Worm (Caenorhabditis elegans) whole organism, late embryonic: ENCODE results near the gene Y57G7A.2.
A peak's percentile ranks its signal among the peaks of the same experiment; 100 is the strongest.

Source experiments
- C08G9.2 ChIP-seq: sonication (generic microtip); optimal IDR thresholded peaks from 2 replicates; lab custom pipeline; 2016; ENCODE audit warnings: mild to moderate bottlenecking, missing genetic modification characterization, moderate library complexity, missing compliant biosample characterization
- Y22D7AL.16 ChIP-seq: sonication (generic microtip); optimal IDR thresholded peaks from 2 replicates; lab custom pipeline; 2016; ENCODE audit warnings: missing genetic modification characterization, missing compliant biosample characterization
- ahr-1 ChIP-seq: sonication (generic microtip); optimal IDR thresholded peaks from 2 replicates; lab custom pipeline; 2016; ENCODE audit warnings: missing genetic modification characterization, missing compliant biosample characterization
- ceh-2 ChIP-seq: sonication (generic microtip); optimal IDR thresholded peaks from 2 replicates; lab custom pipeline; 2016; ENCODE audit warnings: missing genotype, missing genetic modification characterization, missing compliant biosample characterization
- ceh-31 ChIP-seq: sonication (generic microtip); optimal IDR thresholded peaks from 2 replicates; lab custom pipeline; 2016; ENCODE audit warnings: missing genetic modification characterization, missing compliant biosample characterization
- ceh-45 ChIP-seq: fragments of 200-800 bp; sonication (Bioruptor generic); IDR thresholded peaks from 2 replicates; pipeline ENCODE4 v1.3.6; 2022; ENCODE audit warnings: missing genetic modification reagents, missing genetic modification characterization, missing compliant biosample characterization
- ceh-48 ChIP-seq: sonication (generic microtip); optimal IDR thresholded peaks from 2 replicates; lab custom pipeline; 2016; ENCODE audit warnings: missing genetic modification characterization, inconsistent platforms, missing compliant biosample characterization
- dve-1 ChIP-seq: sonication (generic microtip); optimal IDR thresholded peaks from 2 replicates; lab custom pipeline; 2017; ENCODE audit warnings: antibody characterized with exemption, mild to moderate bottlenecking, missing genetic modification characterization, missing compliant biosample characterization
- fkh-6 ChIP-seq: sonication (generic microtip); optimal IDR thresholded peaks from 2 replicates; lab custom pipeline; 2016; ENCODE audit warnings: missing genetic modification characterization, missing compliant biosample characterization
- hlh-13 ChIP-seq: fragments of 200-800 bp; sonication (Bioruptor generic); optimal IDR thresholded peaks from 2 replicates; lab custom pipeline; 2018; ENCODE audit warnings: mild to moderate bottlenecking, missing genetic modification characterization, missing compliant biosample characterization
- hlh-30 ChIP-seq: sonication (generic microtip); optimal IDR thresholded peaks from 2 replicates; lab custom pipeline; 2017; ENCODE audit warnings: antibody characterized with exemption, missing genetic modification characterization, missing compliant biosample characterization; ENCODE audit not compliant: insufficient read depth
- hlh-6 ChIP-seq: sonication (generic microtip); optimal IDR thresholded peaks from 2 replicates; lab custom pipeline; 2016; ENCODE audit warnings: missing genotype, missing genetic modification characterization, missing compliant biosample characterization
- lim-6 ChIP-seq: sonication (generic microtip); optimal IDR thresholded peaks from 2 replicates; lab custom pipeline; 2016; ENCODE audit warnings: missing genetic modification characterization, missing compliant biosample characterization
- madf-2 ChIP-seq: sonication (generic microtip); optimal IDR thresholded peaks from 2 replicates; lab custom pipeline; 2017; ENCODE audit warnings: missing genetic modification characterization, missing compliant biosample characterization
- mec-3 ChIP-seq: sonication (generic microtip); optimal IDR thresholded peaks from 2 replicates; lab custom pipeline; 2016; ENCODE audit warnings: borderline replicate concordance, missing genetic modification characterization, missing compliant biosample characterization
- nfya-1 ChIP-seq: sonication (generic microtip); optimal IDR thresholded peaks from 2 replicates; lab custom pipeline; 2017; ENCODE audit warnings: missing genetic modification characterization, mild to moderate bottlenecking, missing compliant biosample characterization, antibody characterized with exemption, moderate library complexity
- odd-2 ChIP-seq: sonication (generic microtip); optimal IDR thresholded peaks from 2 replicates; lab custom pipeline; 2017; ENCODE audit warnings: antibody characterized with exemption, mild to moderate bottlenecking, missing genetic modification characterization, missing compliant biosample characterization
- pha-4 ChIP-seq: fragments of 150-350 bp; optimal IDR thresholded peaks from 2 replicates; lab custom pipeline; 2018; ENCODE audit warnings: missing biosample characterization, missing genetic modification reagents, missing genetic modification characterization
- pqm-1 ChIP-seq: sonication (generic microtip); optimal IDR thresholded peaks from 2 replicates; lab custom pipeline; 2016; ENCODE audit warnings: missing genetic modification characterization, missing compliant biosample characterization
- syd-9 ChIP-seq: sonication (generic microtip); optimal IDR thresholded peaks from 2 replicates; lab custom pipeline; 2016; ENCODE audit warnings: mild to moderate bottlenecking, missing genetic modification characterization, moderate library complexity, missing compliant biosample characterization
- tbx-7 ChIP-seq: sonication (generic microtip); optimal IDR thresholded peaks from 2 replicates; lab custom pipeline; 2016; ENCODE audit warnings: missing genotype, missing genetic modification characterization, missing compliant biosample characterization
- unc-42 ChIP-seq: sonication (generic microtip); optimal IDR thresholded peaks from 2 replicates; lab custom pipeline; 2016; ENCODE audit warnings: missing genotype, missing genetic modification characterization, missing compliant biosample characterization
- unc-86 ChIP-seq: sonication (generic microtip); optimal IDR thresholded peaks from 2 replicates; lab custom pipeline; 2016; ENCODE audit warnings: missing genetic modification characterization, missing compliant biosample characterization
- zip-5 ChIP-seq: sonication (generic microtip); optimal IDR thresholded peaks from 2 replicates; lab custom pipeline; 2016; ENCODE audit warnings: missing genetic modification characterization, missing compliant biosample characterization

Gene Y57G7A.2

DNA sequence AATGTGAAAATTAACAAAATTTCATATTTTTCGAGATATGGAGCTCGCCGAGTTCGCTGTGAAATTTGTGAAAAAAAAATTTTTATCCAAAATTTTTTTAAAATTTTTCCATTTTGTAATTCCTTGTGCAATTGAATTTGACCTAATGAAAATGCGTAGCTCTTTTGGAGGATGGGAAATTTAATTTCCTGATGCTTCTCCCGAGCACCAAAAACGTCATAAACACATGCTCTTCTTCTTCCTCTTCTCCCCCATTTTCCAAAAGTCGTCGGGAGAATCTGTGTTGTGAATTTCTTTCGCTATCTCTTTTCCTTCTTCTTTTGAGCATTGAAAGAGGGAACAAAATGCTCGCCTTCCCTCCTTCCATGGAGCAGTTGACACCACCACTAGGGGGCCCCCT, 45.5 kb downstream of the Y57G7A.2 start:
- no peak for TF ChIP-seq nfya-1 (tag; lab: Kevin White, UChicago)
- no peak for TF ChIP-seq odd-2 (tag; lab: Kevin White, UChicago)
- TF ChIP-seq unc-86 (tag; lab: Kevin White, UChicago): no peak
- TF ChIP-seq syd-9 (tag; lab: Kevin White, UChicago): no peak
- TF ChIP-seq ahr-1 (tag; lab: Kevin White, UChicago): no peak
- TF ChIP-seq hlh-6 (tag; lab: Kevin White, UChicago): no peak
- TF ChIP-seq ceh-2: no peak
- TF ChIP-seq ceh-45 (GFP tag; lab: Robert Waterston, UW): no peak
- no peak for TF ChIP-seq mec-3 (tag; lab: Kevin White, UChicago)
- peak; percentile 90 for TF ChIP-seq ceh-48 (tag; lab: Kevin White, UChicago)
- no peak for TF ChIP-seq madf-2 (tag; lab: Kevin White, UChicago)
- no peak for TF ChIP-seq pqm-1 (tag; lab: Kevin White, UChicago)
- TF ChIP-seq hlh-30 (tag; lab: Kevin White, UChicago): no peak
- TF ChIP-seq ceh-31 (tag; lab: Kevin White, UChicago): peak; percentile 28
- TF ChIP-seq C08G9.2 (tag; lab: Kevin White, UChicago): no peak
- peak; percentile 99 for TF ChIP-seq unc-42 (tag; lab: Kevin White, UChicago)
- TF ChIP-seq, all 69 proteins: peak for 3

ce11 chrII:1343748-1344147, 47.9 kb downstream of the Y57G7A.2 start:
- TF ChIP-seq ceh-48 (tag; lab: Kevin White, UChicago): peak; percentile 43
- no peak for TF ChIP-seq tbx-7 (tag; lab: Kevin White, UChicago)
- no peak for TF ChIP-seq ceh-45 (GFP tag; lab: Robert Waterston, UW)
- TF ChIP-seq unc-42 (tag; lab: Kevin White, UChicago): peak; percentile 78
- TF ChIP-seq, all 69 proteins: peak for 2

- TF ChIP-seq mec-3 (tag; lab: Kevin White, UChicago) (no peak), dve-1 (tag; lab: Kevin White, UChicago) (no peak), hlh-13 (GFP tag; lab: Kevin White, UChicago) (no peak), lim-6 (tag; lab: Kevin White, UChicago) (no peak), pha-4 (tag; lab: Kevin White, UChicago) (no peak), fkh-6 (tag; lab: Kevin White, UChicago) (no peak), Y22D7AL.16 (no peak), nfya-1 (tag; lab: Kevin White, UChicago) (no peak), zip-5 (no peak), ahr-1 (tag; lab: Kevin White, UChicago) (no peak)
These were observed 48.7 kb downstream of the Y57G7A.2 start for ce11 chrII:1344524-1345119.
